Worm (Caenorhabditis elegans) whole organism, late embryonic: ENCODE results near the gene lin-8.

Experiments
- F13H6.1 ChIP-seq: sonication (generic microtip); optimal IDR thresholded peaks from 2 replicates; lab custom pipeline; 2016; ENCODE audit warnings: missing genetic modification characterization, missing compliant biosample characterization
- T23F11.4 ChIP-seq: fragments of 200-800 bp; sonication (Bioruptor generic); optimal IDR thresholded peaks from 2 replicates; lab custom pipeline; 2018; ENCODE audit warnings: mild to moderate bottlenecking, missing genetic modification characterization, missing compliant biosample characterization
- ama-1 ChIP-seq: fragments of 150-350 bp; optimal IDR thresholded peaks from 2 replicates; lab custom pipeline; 2014
- elt-2 ChIP-seq: sonication (generic microtip); optimal IDR thresholded peaks from 2 replicates; lab custom pipeline; 2016; ENCODE audit warnings: missing genetic modification reagents, missing genetic modification characterization, missing compliant biosample characterization
- fkh-6 ChIP-seq: sonication (generic microtip); optimal IDR thresholded peaks from 2 replicates; lab custom pipeline; 2016; ENCODE audit warnings: missing genetic modification characterization, missing compliant biosample characterization
- nhr-11 ChIP-seq: fragments of 150-350 bp; optimal IDR thresholded peaks from 2 replicates; lab custom pipeline; 2014; ENCODE audit warnings: missing biosample characterization, missing genetic modification characterization
- npax-4 ChIP-seq: sonication (generic microtip); optimal IDR thresholded peaks from 2 replicates; lab custom pipeline; 2016; ENCODE audit warnings: missing genetic modification characterization, missing compliant biosample characterization
- sox-4 ChIP-seq: sonication (generic microtip); optimal IDR thresholded peaks from 2 replicates; lab custom pipeline; 2017; ENCODE audit warnings: mild to moderate bottlenecking, missing genetic modification characterization, inconsistent platforms, missing compliant biosample characterization

DNA sequence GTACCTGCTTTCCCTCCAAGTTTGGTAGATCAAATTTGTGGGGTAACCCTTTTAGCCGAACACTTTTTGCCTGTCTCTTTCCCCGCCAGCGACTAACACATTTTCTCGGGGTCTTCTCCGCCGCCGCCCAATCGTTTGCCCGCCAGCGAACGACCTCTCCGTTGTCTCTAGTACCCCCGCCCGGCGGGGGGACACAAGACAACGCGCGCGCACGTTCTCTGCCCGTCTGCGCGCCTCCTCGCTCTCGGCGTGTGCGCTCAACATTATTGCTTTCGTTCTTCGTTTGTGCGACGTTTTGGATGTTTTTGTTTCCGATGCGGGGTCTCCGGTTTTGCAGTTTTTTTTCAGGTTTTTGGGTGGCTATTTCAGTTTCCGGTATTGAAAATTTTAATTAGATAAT lies 1.1 kb upstream of the lin-8 start:
- TF ChIP-seq sox-4 = peak; percentile 25
- TF ChIP-seq elt-2 (tag; lab: Kevin White, UChicago) = no peak
- no peak for TF ChIP-seq T23F11.4
- TF ChIP-seq F13H6.1 (tag; lab: Kevin White, UChicago) = no peak
- no peak for TF ChIP-seq npax-4 (tag; lab: Kevin White, UChicago)
- TF ChIP-seq ama-1 = no peak
- TF ChIP-seq nhr-11 (tag; lab: Kevin White, UChicago) = no peak
- TF ChIP-seq fkh-6 (tag; lab: Kevin White, UChicago) = peak; percentile 48
